Worm (Caenorhabditis elegans) whole organism, L2 larva: ENCODE measurements around the gene T23F6.3.

Experiments
- Y55F3AM.14 ChIP-seq: fragments of 200-800 bp; sonication (Bioruptor generic); optimal IDR thresholded peaks from 2 replicates; lab custom pipeline; 2018; ENCODE audit warnings: mild to moderate bottlenecking, missing genetic modification characterization, missing compliant biosample characterization
- ama-1 ChIP-seq: fragments of 150-350 bp; optimal IDR thresholded peaks from 2 replicates; lab custom pipeline; 2018; ENCODE audit warnings: inconsistent platforms
- nhr-129 ChIP-seq: fragments of 150-350 bp; optimal IDR thresholded peaks from 2 replicates; lab custom pipeline; 2014; ENCODE audit warnings: missing biosample characterization, missing genetic modification characterization
- nhr-77 ChIP-seq: fragments of 150-350 bp; optimal IDR thresholded peaks from 2 replicates; lab custom pipeline; 2014; ENCODE audit warnings: missing biosample characterization, missing genetic modification characterization
- snpc-4 ChIP-seq: fragments of 150-350 bp; optimal IDR thresholded peaks from 2 replicates; lab custom pipeline; 2014; ENCODE audit warnings: missing biosample characterization, missing genetic modification characterization
- unc-62 ChIP-seq: fragments of 150-350 bp; optimal IDR thresholded peaks from 2 replicates; lab custom pipeline; 2014; ENCODE audit warnings: missing biosample characterization, missing genetic modification reagents, missing genetic modification characterization

DNA sequence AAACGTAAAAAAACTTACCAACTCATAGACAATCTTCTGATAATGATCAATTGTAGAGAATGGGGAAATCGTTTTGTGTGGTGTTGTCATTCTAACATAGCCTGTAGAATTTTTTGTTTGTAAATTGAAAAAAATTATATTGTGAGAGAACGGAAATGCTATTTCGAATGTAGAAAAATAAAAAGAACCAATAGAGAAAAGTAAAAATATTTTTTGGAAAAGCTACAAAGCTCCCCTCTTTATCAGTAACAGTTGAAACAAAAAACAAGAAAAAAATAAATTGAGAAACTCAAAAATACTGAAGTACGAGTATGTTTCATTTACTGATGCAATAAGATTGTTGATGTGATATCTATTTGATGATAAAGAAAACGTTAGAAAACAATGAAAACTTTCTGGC is 12.9 kb downstream of the T23F6.3 start, which contains the start of gene C27D8.3:
- TF ChIP-seq unc-62 (GFP tag; lab: Kevin White, UChicago) (no peak), Y55F3AM.14 (GFP tag; lab: Kevin White, UChicago) (no peak), ama-1 (lab: Kevin White, UChicago) (no peak), nhr-129 (tag; lab: Kevin White, UChicago) (no peak), snpc-4 (tag; lab: Kevin White, UChicago) (no peak), nhr-77 (tag; lab: Kevin White, UChicago) (no peak)
